Fruit fly (Drosophila melanogaster) whole organism, prepupa: ENCODE results near the gene CG43658.
A peak's percentile ranks its signal among the peaks of the same experiment; 100 is the strongest.

Source experiments
- Blimp-1 ChIP-seq: fragments of 200-800 bp; sonication (Bioruptor generic); optimal IDR thresholded peaks from 3 replicates; lab custom pipeline; 2017; ENCODE audit warnings: missing biosample characterization, missing genetic modification characterization, mild to moderate bottlenecking, moderate library complexity, missing genetic modification reagents
- CG10631 ChIP-seq: fragments of 200-800 bp; sonication (Bioruptor generic); optimal IDR thresholded peaks from 2 replicates; lab custom pipeline; 2016; ENCODE audit warnings: missing biosample characterization, missing genetic modification characterization
- CG10669 ChIP-seq: fragments of 200-800 bp; sonication (Bioruptor generic); optimal IDR thresholded peaks from 3 replicates; lab custom pipeline; 2018; ENCODE audit warnings: missing biosample characterization, mild to moderate bottlenecking, missing genetic modification characterization, moderate library complexity
- CG11294 ChIP-seq: fragments of 200-800 bp; sonication (Bioruptor generic); IDR thresholded peaks from 2 replicates; pipeline ENCODE4 v1.3.6; 2022; ENCODE audit warnings: missing biosample characterization, missing genetic modification characterization
- CG11762 ChIP-seq: fragments of 200-800 bp; sonication (Bioruptor generic); optimal IDR thresholded peaks from 3 replicates; lab custom pipeline; 2016; ENCODE audit warnings: missing biosample characterization, missing genetic modification characterization; ENCODE audit not compliant: insufficient read depth
- CG15336 ChIP-seq: fragments of 200-800 bp; sonication (Bioruptor generic); IDR thresholded peaks from 2 replicates; pipeline ENCODE4 v1.3.6; 2022; ENCODE audit warnings: missing biosample characterization, missing genetic modification characterization
- CG1621 ChIP-seq: fragments of 200-800 bp; sonication (Bioruptor generic); optimal IDR thresholded peaks from 3 replicates; lab custom pipeline; 2018; ENCODE audit warnings: missing biosample characterization, mild to moderate bottlenecking, missing genetic modification characterization
- CG16779 ChIP-seq: fragments of 200-800 bp; sonication (Bioruptor generic); optimal IDR thresholded peaks from 3 replicates; lab custom pipeline; 2017; ENCODE audit warnings: missing biosample characterization, mild to moderate bottlenecking, missing genetic modification characterization
- CG3032 ChIP-seq: fragments of 200-800 bp; optimal IDR thresholded peaks from 2 replicates; lab custom pipeline; 2019; ENCODE audit warnings: missing biosample characterization, mild to moderate bottlenecking, missing genetic modification characterization, moderate library complexity
- CG31627 ChIP-seq: fragments of 200-800 bp; sonication (Bioruptor generic); optimal IDR thresholded peaks from 3 replicates; lab custom pipeline; 2016; ENCODE audit warnings: missing biosample characterization, missing genetic modification characterization
- CG32006 ChIP-seq: fragments of 200-800 bp; sonication (Bioruptor generic); optimal IDR thresholded peaks from 3 replicates; lab custom pipeline; 2017; ENCODE audit warnings: missing biosample characterization, mild to moderate bottlenecking, missing genetic modification characterization
- CG34406 ChIP-seq: fragments of 200-800 bp; sonication (Bioruptor generic); optimal IDR thresholded peaks from 3 replicates; lab custom pipeline; 2016; ENCODE audit warnings: missing biosample characterization, missing genetic modification characterization
- CG3919 ChIP-seq: fragments of 200-800 bp; sonication (Bioruptor generic); optimal IDR thresholded peaks from 3 replicates; lab custom pipeline; 2016; ENCODE audit warnings: missing biosample characterization, missing genetic modification characterization
- CG4318 ChIP-seq: fragments of 200-800 bp; sonication (Bioruptor generic); optimal IDR thresholded peaks from 3 replicates; lab custom pipeline; 2017; ENCODE audit warnings: missing biosample characterization, mild to moderate bottlenecking, missing genetic modification characterization
- CG6163 ChIP-seq: fragments of 200-800 bp; sonication (Bioruptor generic); IDR thresholded peaks from 3 replicates; pipeline ENCODE4 v1.3.6; 2022; ENCODE audit warnings: missing biosample characterization, missing genetic modification characterization
- CG6792 ChIP-seq: fragments of 200-800 bp; sonication (Bioruptor generic); optimal IDR thresholded peaks from 3 replicates; lab custom pipeline; 2016; ENCODE audit warnings: missing biosample characterization, missing genetic modification characterization
- CG6808 ChIP-seq: fragments of 200-800 bp; sonication (Bioruptor generic); optimal IDR thresholded peaks from 3 replicates; lab custom pipeline; 2017; ENCODE audit warnings: missing biosample characterization, missing genetic modification characterization, mild to moderate bottlenecking, moderate library complexity, missing genetic modification reagents
- CG6854 ChIP-seq: fragments of 200-800 bp; sonication (Bioruptor generic); optimal IDR thresholded peaks from 2 replicates; lab custom pipeline; 2017; ENCODE audit warnings: missing biosample characterization, mild to moderate bottlenecking, missing genetic modification characterization
- CG7368 ChIP-seq: fragments of 200-800 bp; sonication (Bioruptor generic); optimal IDR thresholded peaks from 3 replicates; lab custom pipeline; 2016; ENCODE audit warnings: missing biosample characterization, missing genetic modification characterization
- CG8119 ChIP-seq: fragments of 200-800 bp; sonication (Bioruptor generic); IDR thresholded peaks from 3 replicates; pipeline ENCODE4 v1.3.6; 2022; ENCODE audit warnings: missing biosample characterization, missing genetic modification characterization
- CG8319 ChIP-seq: fragments of 200-800 bp; sonication (Bioruptor generic); optimal IDR thresholded peaks from 3 replicates; lab custom pipeline; 2016; ENCODE audit warnings: missing biosample characterization, missing genetic modification characterization
- CG8632 ChIP-seq: fragments of 200-800 bp; sonication (Bioruptor generic); optimal IDR thresholded peaks from 3 replicates; lab custom pipeline; 2016; ENCODE audit warnings: missing biosample characterization, missing genetic modification characterization
- Eip75B ChIP-seq: fragments of 200-800 bp; sonication (Bioruptor generic); optimal IDR thresholded peaks from 3 replicates; lab custom pipeline; 2016; ENCODE audit warnings: missing biosample characterization, missing genetic modification characterization
- Eip93F ChIP-seq: fragments of 200-800 bp; sonication (Bioruptor generic); optimal IDR thresholded peaks from 2 replicates; lab custom pipeline; 2016; ENCODE audit warnings: missing biosample characterization, mild to moderate bottlenecking, missing genetic modification characterization
- Ets21C ChIP-seq: fragments of 200-800 bp; sonication (Bioruptor generic); optimal IDR thresholded peaks from 3 replicates; lab custom pipeline; 2016; ENCODE audit warnings: missing biosample characterization, missing genetic modification characterization
- Ets96B ChIP-seq: fragments of 200-800 bp; optimal IDR thresholded peaks from 2 replicates; lab custom pipeline; 2019; ENCODE audit warnings: missing biosample characterization, mild to moderate bottlenecking, missing genetic modification characterization, moderate library complexity
- Hr38 ChIP-seq: sonication (Bioruptor generic); optimal IDR thresholded peaks from 2 replicates; lab custom pipeline; 2016; ENCODE audit warnings: missing biosample characterization, missing genetic modification characterization
- Hr4 ChIP-seq: fragments of 200-800 bp; sonication (Bioruptor generic); optimal IDR thresholded peaks from 3 replicates; lab custom pipeline; 2016; ENCODE audit warnings: missing biosample characterization, missing genetic modification characterization
- OdsH ChIP-seq: fragments of 200-800 bp; sonication (Bioruptor generic); optimal IDR thresholded peaks from 3 replicates; lab custom pipeline; 2016; ENCODE audit warnings: missing biosample characterization, missing genetic modification characterization
- Smox ChIP-seq: fragments of 200-800 bp; sonication (Bioruptor generic); optimal IDR thresholded peaks from 3 replicates; lab custom pipeline; 2016; ENCODE audit warnings: missing biosample characterization, missing genetic modification characterization
- Sox102F ChIP-seq: fragments of 200-800 bp; sonication (Bioruptor generic); optimal IDR thresholded peaks from 2 replicates; lab custom pipeline; 2016; ENCODE audit warnings: missing biosample characterization, mild to moderate bottlenecking, missing genetic modification characterization
- Sox14 ChIP-seq: fragments of 200-800 bp; sonication (Bioruptor generic); optimal IDR thresholded peaks from 3 replicates; lab custom pipeline; 2016; ENCODE audit warnings: missing biosample characterization, missing genetic modification characterization
- achi ChIP-seq: fragments of 200-800 bp; sonication (Bioruptor generic); optimal IDR thresholded peaks from 3 replicates; lab custom pipeline; 2016; ENCODE audit warnings: missing biosample characterization, missing genetic modification characterization
- acj6 ChIP-seq: fragments of 200-800 bp; sonication (Bioruptor generic); optimal IDR thresholded peaks from 3 replicates; lab custom pipeline; 2016; ENCODE audit warnings: missing biosample characterization, missing genetic modification characterization
- cyc ChIP-seq: fragments of 200-800 bp; sonication (Bioruptor generic); optimal IDR thresholded peaks from 3 replicates; lab custom pipeline; 2016; ENCODE audit warnings: missing biosample characterization, missing genetic modification characterization
- dac ChIP-seq: fragments of 200-800 bp; sonication (Bioruptor generic); optimal IDR thresholded peaks from 2 replicates; lab custom pipeline; 2017; ENCODE audit warnings: missing biosample characterization, mild to moderate bottlenecking, missing genetic modification characterization
- dsx ChIP-seq: fragments of 200-800 bp; optimal IDR thresholded peaks from 3 replicates; lab custom pipeline; 2019; ENCODE audit warnings: missing biosample characterization, mild to moderate bottlenecking, missing genetic modification characterization, moderate library complexity; ENCODE audit not compliant: poor library complexity, severe bottlenecking
- eg ChIP-seq: fragments of 200-800 bp; sonication (Bioruptor generic); IDR thresholded peaks from 3 replicates; pipeline ENCODE4 v1.3.6; 2022; ENCODE audit warnings: missing biosample characterization, missing genetic modification characterization
- fd59A ChIP-seq: fragments of 200-800 bp; sonication (Bioruptor generic); optimal IDR thresholded peaks from 2 replicates; lab custom pipeline; 2017; ENCODE audit warnings: missing biosample characterization, mild to moderate bottlenecking, missing genetic modification characterization, missing genetic modification reagents
- fd85E ChIP-seq: fragments of 200-800 bp; sonication (Bioruptor generic); optimal IDR thresholded peaks from 3 replicates; lab custom pipeline; 2016; ENCODE audit warnings: missing biosample characterization, missing genetic modification characterization
- fkh ChIP-seq: fragments of 200-800 bp; sonication (Bioruptor generic); optimal IDR thresholded peaks from 3 replicates; lab custom pipeline; 2017; ENCODE audit warnings: missing biosample characterization, mild to moderate bottlenecking, missing genetic modification characterization, moderate library complexity
- lz ChIP-seq: fragments of 200-800 bp; sonication (Bioruptor generic); optimal IDR thresholded peaks from 3 replicates; lab custom pipeline; 2016; ENCODE audit warnings: missing biosample characterization, missing genetic modification characterization
- net ChIP-seq: fragments of 200-800 bp; sonication (Bioruptor generic); optimal IDR thresholded peaks from 3 replicates; lab custom pipeline; 2016; ENCODE audit warnings: missing biosample characterization, missing genetic modification characterization
- salr ChIP-seq, 2 experiments: fragments of 200-800 bp; sonication (Bioruptor generic); optimal IDR thresholded peaks; 3 replicates each; lab custom pipeline; 2016 to 2018; ENCODE audit warnings: missing biosample characterization in 2 of 2, missing genetic modification characterization in 2 of 2, mild to moderate bottlenecking in 1 of 2
- ss ChIP-seq, 2 experiments: fragments of 200-800 bp; sonication (Bioruptor generic); optimal IDR thresholded peaks; 2 replicates in 1 of 2; 3 replicates in 1 of 2; lab custom pipeline; 2017 to 2018; ENCODE audit warnings: mild to moderate bottlenecking in 2 of 2, missing biosample characterization in 2 of 2, missing genetic modification characterization in 2 of 2, moderate library complexity in 1 of 2
- svp ChIP-seq: fragments of 200-800 bp; sonication (Bioruptor generic); peaks from one replicate; lab custom pipeline; 2016; ENCODE audit warnings: missing biosample characterization, missing genetic modification characterization
- topi ChIP-seq: fragments of 200-800 bp; sonication (Bioruptor generic); optimal IDR thresholded peaks from 3 replicates; lab custom pipeline; 2016; ENCODE audit warnings: missing biosample characterization, missing genetic modification characterization
- vri ChIP-seq: fragments of 200-800 bp; sonication (Bioruptor generic); optimal IDR thresholded peaks from 3 replicates; lab custom pipeline; 2016; ENCODE audit warnings: missing biosample characterization, mild to moderate bottlenecking, missing genetic modification characterization

Gene CG43658

DNA sequence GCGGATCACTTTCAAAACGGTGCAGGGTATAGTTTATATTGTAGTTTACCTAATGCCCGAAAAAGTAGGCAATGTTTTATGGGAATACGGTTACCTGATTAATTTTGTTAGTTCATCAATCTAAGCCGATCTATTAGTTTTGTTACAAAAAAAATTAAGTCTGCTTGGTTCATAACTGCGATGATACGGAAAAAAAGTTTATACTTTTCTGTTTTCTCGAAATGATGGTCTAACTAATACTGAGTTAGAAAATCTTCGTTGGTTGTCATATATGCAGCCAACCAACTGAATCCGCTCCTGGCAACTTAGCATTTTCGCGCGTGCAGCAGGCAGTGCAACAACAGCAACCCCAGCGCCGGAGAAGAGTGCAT lies 948 bp upstream of the CG43658 start (continued):
- TF ChIP-seq Ets21C (GFP tag; lab: Kevin White, UChicago) (peak; percentile 97), CG4318 (GFP tag; lab: Kevin White, UChicago) (peak; percentile 97), CG1621 (peak; percentile 90), CG6808 (GFP tag; lab: Kevin White, UChicago) (peak; percentile 98), CG10669 (GFP tag; lab: Kevin White, UChicago) (peak; percentile 97), dsx (GFP tag; lab: Kevin White, UChicago) (peak; percentile 91), net (GFP tag; lab: Kevin White, UChicago) (peak; percentile 91), acj6 (GFP tag; lab: Kevin White, UChicago) (peak; percentile 97), Hr38 (GFP tag; lab: Kevin White, UChicago) (peak; percentile 64), Eip75B (GFP tag; lab: Kevin White, UChicago) (peak; percentile 86), CG6163 (no peak; the same call in none of the 3 replicates), CG11762 (GFP tag; lab: Kevin White, UChicago) (peak; percentile 96), salr (GFP tag; optimal IDR thresholded peaks at IDR 0.05; lab: Kevin White, UChicago) (peak; percentile 88 to 96), CG7368 (peak; percentile 95), CG31627 (GFP tag; lab: Kevin White, UChicago) (peak; percentile 98)

- TF ChIP-seq fd85E (GFP tag; lab: Kevin White, UChicago) (no peak), Eip93F (GFP tag; lab: Kevin White, UChicago) (no peak), Hr4 (GFP tag; lab: Kevin White, UChicago) (peak; percentile 37), CG11294 (GFP tag; lab: Robert Waterston, UW) (no peak), fkh (GFP tag; lab: Kevin White, UChicago) (no peak), CG7368 (peak; percentile 3), CG15336 (peak; percentile 53), CG10669 (GFP tag; lab: Kevin White, UChicago) (peak; percentile 72), achi (peak; percentile 64), cyc (GFP tag; lab: Kevin White, UChicago) (no peak), CG8319 (GFP tag; lab: Kevin White, UChicago) (no peak), eg (GFP tag; lab: Robert Waterston, UW) (0 out of 3 replicates have a peak, but pooled peaks have one; percentile 18), dac (GFP tag; lab: Kevin White, UChicago) (peak; percentile 35), CG3032 (tag; lab: Kevin White, UChicago) (peak; percentile 80), CG10631 (GFP tag; lab: Kevin White, UChicago) (peak; percentile 71), CG8632 (GFP tag; lab: Kevin White, UChicago) (no peak), dsx (GFP tag; lab: Kevin White, UChicago) (peak; percentile 74), CG11762 (GFP tag; lab: Kevin White, UChicago) (peak; percentile 38), Sox102F (no peak), vri (GFP tag; lab: Kevin White, UChicago) (no peak), lz (no peak), CG16779 (tag; lab: Kevin White, UChicago) (peak; percentile 6), OdsH (peak; percentile 39), CG6808 (GFP tag; lab: Kevin White, UChicago) (peak; percentile 86), fd59A (GFP tag; lab: Kevin White, UChicago) (peak; percentile 74), Smox (no peak), CG8119 (GFP tag; lab: Robert Waterston, UW) (peak; percentile 68), CG6792 (GFP tag; lab: Kevin White, UChicago) (peak; percentile 39), CG32006 (GFP tag; lab: Kevin White, UChicago) (peak; percentile 73), ss (GFP tag; optimal IDR thresholded peaks at IDR 0.05; lab: Kevin White, UChicago) (peak; percentile 81 to 85), Ets96B (peak; percentile 74), Sox14 (GFP tag; lab: Kevin White, UChicago) (peak; percentile 63), CG34406 (GFP tag; lab: Kevin White, UChicago) (peak; percentile 6), acj6 (GFP tag; lab: Kevin White, UChicago) (peak; percentile 50), CG6854 (no peak), topi (peak; percentile 6), Eip75B (GFP tag; lab: Kevin White, UChicago) (peak; percentile 59), CG4318 (GFP tag; lab: Kevin White, UChicago) (peak; percentile 37), Blimp-1 (GFP tag; lab: Kevin White, UChicago) (no peak), svp (no peak), Ets21C (GFP tag; lab: Kevin White, UChicago) (no peak), Hr38 (GFP tag; lab: Kevin White, UChicago) (no peak), CG3919 (GFP tag; lab: Kevin White, UChicago) (peak; percentile 57), net (GFP tag; lab: Kevin White, UChicago) (peak; percentile 44)
Measured at dm6 chrX:17558708-17559107, 2.3 kb downstream of the CG43658 start.
